Worm (Caenorhabditis elegans) whole organism, L3 larva: Measurements from ENCODE around the gene F25D1.3.

ENCODE experiments used
- R02D3.7 ChIP-seq: fragments of 150-350 bp; optimal IDR thresholded peaks from 2 replicates; lab custom pipeline; 2014; ENCODE audit warnings: missing biosample characterization, missing genetic modification characterization
- nhr-28 ChIP-seq: fragments of 150-350 bp; optimal IDR thresholded peaks from 2 replicates; lab custom pipeline; 2014; ENCODE audit warnings: missing biosample characterization, missing genetic modification characterization
- skn-1 ChIP-seq: fragments of 150-350 bp; optimal IDR thresholded peaks from 2 replicates; lab custom pipeline; 2014; ENCODE audit warnings: missing biosample characterization, missing genetic modification characterization
- unc-62 ChIP-seq: fragments of 150-350 bp; sonication (generic microtip); optimal IDR thresholded peaks from 4 replicates; lab custom pipeline; 2014; ENCODE audit warnings: missing biosample characterization, missing genetic modification reagents, missing genetic modification characterization

ce11 chrV:10540024-10540423, 11.5 kb downstream of the F25D1.3 start, which contains the start of gene degt-1:
- TF ChIP-seq skn-1 = no peak
- no peak for TF ChIP-seq unc-62 (GFP tag; lab: Kevin White, UChicago)
- no peak for TF ChIP-seq R02D3.7 (tag; lab: Kevin White, UChicago)
- no peak for TF ChIP-seq nhr-28 (tag; lab: Kevin White, UChicago)
